Worm (Caenorhabditis elegans): ENCODE data around the gene F07B10.7.

The F07B10.7 gene

ce11 chrV:11254980-11255379 is 5.5 kb downstream of the F07B10.7 start, which contains the start of gene srsx-31:
TSS of gene srsx-31 (minus strand) at chrV:11255080.
- TF ChIP-seq tbx-37 (GFP tag; conservative IDR thresholded peaks at IDR 0.05), result no peak
- no peak for TF ChIP-seq sea-1 (GFP tag; conservative IDR thresholded peaks at IDR 0.05)
- no peak for TF ChIP-seq F13C5.2 (tag; optimal IDR thresholded peaks at IDR 0.05)
- TF ChIP-seq ama-1 (optimal IDR thresholded peaks at IDR 0.05), result no peak
- no peak for TF ChIP-seq ceh-13 (GFP tag; optimal IDR thresholded peaks at IDR 0.05)
- TF ChIP-seq tbx-11 (GFP tag; IDR thresholded peaks at IDR 0.05), result no peak
- no peak for TF ChIP-seq hnd-1 (tag; optimal IDR thresholded peaks at IDR 0.05)
- TF ChIP-seq hmbx-1 (tag; optimal IDR thresholded peaks at IDR 0.05), result no peak
- no peak for TF ChIP-seq ceh-36 (tag; optimal IDR thresholded peaks at IDR 0.05)
- TF ChIP-seq scrt-1 (GFP tag; IDR thresholded peaks at IDR 0.05), result no peak
- TF ChIP-seq flt-1 (GFP tag; IDR thresholded peaks at IDR 0.05), result no peak
- TF ChIP-seq hmg-4 (GFP tag; optimal IDR thresholded peaks at IDR 0.05), result no peak
- no peak for TF ChIP-seq aly-1 (tag; optimal IDR thresholded peaks at IDR 0.05)
- no peak for TF ChIP-seq ets-7 (tag; optimal IDR thresholded peaks at IDR 0.05)
- no peak for TF ChIP-seq pes-1 (GFP tag; IDR thresholded peaks at IDR 0.05)

DNA sequence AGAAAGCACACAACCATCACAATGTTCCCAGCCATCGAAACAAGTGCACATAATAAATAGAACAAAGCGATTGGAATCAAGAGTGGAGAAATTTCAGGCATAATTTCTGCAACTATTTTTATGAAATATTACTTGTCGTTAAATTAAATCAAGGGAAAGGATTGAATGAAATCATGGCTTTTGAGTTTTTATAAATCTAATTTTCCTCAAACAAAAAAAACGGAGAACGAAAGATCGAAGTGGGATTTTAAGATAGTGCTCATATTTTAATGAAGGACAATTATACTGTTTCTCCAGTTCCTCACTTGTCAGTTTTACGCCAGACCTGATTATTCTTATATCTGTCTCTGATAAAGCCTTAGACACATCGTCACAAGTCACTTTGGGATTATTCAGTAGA is 8.1 kb downstream of the F07B10.7 start, which contains the start of gene srsx-33:
Gene srsx-33 (minus strand): TSS at position 101 of the 400 bp plus-strand sequence.
- TF ChIP-seq ama-1 (optimal IDR thresholded peaks at IDR 0.05) (no peak), hnd-1 (tag; optimal IDR thresholded peaks at IDR 0.05) (no peak), tra-4 (tag; optimal IDR thresholded peaks at IDR 0.05) (no peak), tbx-11 (GFP tag; IDR thresholded peaks at IDR 0.05) (no peak)

DNA sequence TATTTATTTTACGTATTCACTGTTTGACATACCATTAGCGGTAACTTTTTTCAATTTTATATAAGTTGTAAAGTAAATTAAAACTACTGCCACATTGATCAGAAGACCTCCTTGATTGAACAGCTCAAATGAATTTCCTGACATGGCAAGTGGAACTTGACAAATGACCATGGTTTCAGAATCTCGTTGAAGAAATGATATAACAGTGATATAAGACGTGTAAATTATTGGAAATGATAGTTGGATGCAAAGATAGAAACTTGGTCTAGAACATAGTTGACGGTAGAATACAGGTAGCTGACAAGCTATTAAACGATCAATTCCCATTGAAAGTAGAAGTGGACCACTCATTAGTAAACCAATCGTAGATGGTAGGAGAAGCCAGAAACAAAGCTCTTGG is 8.7 kb downstream of the F07B10.7 start:
- no peak for TF ChIP-seq ets-7 (tag; optimal IDR thresholded peaks at IDR 0.05)
- TF ChIP-seq pes-1 (GFP tag; IDR thresholded peaks at IDR 0.05), result no peak
- TF ChIP-seq hnd-1 (tag; optimal IDR thresholded peaks at IDR 0.05), result no peak
- no peak for TF ChIP-seq F13C5.2 (tag; optimal IDR thresholded peaks at IDR 0.05)
- TF ChIP-seq hmbx-1 (tag; optimal IDR thresholded peaks at IDR 0.05), result no peak
- TF ChIP-seq tra-4 (tag; optimal IDR thresholded peaks at IDR 0.05), result no peak
- no peak for TF ChIP-seq B0310.2 (tag; optimal IDR thresholded peaks at IDR 0.05)
- TF ChIP-seq tbx-37 (GFP tag; conservative IDR thresholded peaks at IDR 0.05), result no peak
- TF ChIP-seq flt-1 (GFP tag; IDR thresholded peaks at IDR 0.05), result no peak
- TF ChIP-seq scrt-1 (GFP tag; IDR thresholded peaks at IDR 0.05), result no peak
- no peak for TF ChIP-seq tbx-11 (GFP tag; IDR thresholded peaks at IDR 0.05)
- no peak for TF ChIP-seq ama-1 (optimal IDR thresholded peaks at IDR 0.05)
- no peak for TF ChIP-seq aly-1 (tag; optimal IDR thresholded peaks at IDR 0.05)

ce11 chrV:11250735-11251134 is 9.8 kb downstream of the F07B10.7 start, which contains the start of gene T19B10.12:
TSS of gene T19B10.12 (plus strand) at chrV:11251035.
- TF ChIP-seq ceh-13 (GFP tag; optimal IDR thresholded peaks at IDR 0.05) (no peak), B0310.2 (tag; optimal IDR thresholded peaks at IDR 0.05) (no peak), hmbx-1 (tag; optimal IDR thresholded peaks at IDR 0.05) (no peak), hnd-1 (tag; optimal IDR thresholded peaks at IDR 0.05) (no peak), tbx-11 (GFP tag; IDR thresholded peaks at IDR 0.05) (no peak), ama-1 (optimal IDR thresholded peaks at IDR 0.05) (no peak), F13C5.2 (tag; optimal IDR thresholded peaks at IDR 0.05) (no peak), aly-1 (tag; optimal IDR thresholded peaks at IDR 0.05) (no peak), flt-1 (GFP tag; IDR thresholded peaks at IDR 0.05) (no peak), hmg-4 (GFP tag; optimal IDR thresholded peaks at IDR 0.05) (no peak), ceh-36 (tag; optimal IDR thresholded peaks at IDR 0.05) (no peak), scrt-1 (GFP tag; IDR thresholded peaks at IDR 0.05) (no peak), tra-4 (tag; optimal IDR thresholded peaks at IDR 0.05) (no peak)

DNA sequence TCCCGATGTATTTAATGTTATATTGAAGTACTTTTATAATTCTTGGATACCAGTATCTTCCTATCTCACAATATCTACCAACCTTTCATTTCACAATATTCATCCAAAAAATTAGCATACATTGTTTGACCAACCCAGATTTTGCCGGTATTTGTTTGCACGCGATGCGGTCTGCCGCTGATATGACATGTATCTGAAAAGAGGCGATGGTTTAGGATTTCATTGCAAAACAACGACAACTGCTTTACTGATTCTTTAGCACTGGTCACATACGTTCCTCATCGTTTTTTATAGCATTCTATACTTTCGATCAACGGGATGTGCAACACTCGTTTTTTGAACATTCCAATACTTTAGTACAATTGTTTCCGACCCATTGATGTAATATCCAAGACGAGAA is 12.7 kb downstream of the F07B10.7 start, which contains the start of gene mam-4:
Gene mam-4 (plus strand): TSS at position 301 of the 400 bp plus-strand sequence.
- TF ChIP-seq tra-4 (tag; optimal IDR thresholded peaks at IDR 0.05) (no peak), tbx-11 (GFP tag; IDR thresholded peaks at IDR 0.05) (no peak), hnd-1 (tag; optimal IDR thresholded peaks at IDR 0.05) (no peak), ama-1 (optimal IDR thresholded peaks at IDR 0.05) (no peak), B0310.2 (tag; optimal IDR thresholded peaks at IDR 0.05) (no peak), hmbx-1 (tag; optimal IDR thresholded peaks at IDR 0.05) (no peak), ceh-36 (tag; optimal IDR thresholded peaks at IDR 0.05) (no peak), F13C5.2 (tag; optimal IDR thresholded peaks at IDR 0.05) (no peak), sea-1 (GFP tag; conservative IDR thresholded peaks at IDR 0.05) (no peak), hmg-4 (GFP tag; optimal IDR thresholded peaks at IDR 0.05) (no peak)

ce11 chrV:11245029-11245428 is 15.5 kb downstream of the F07B10.7 start:
- no peak for TF ChIP-seq ceh-36 (tag; optimal IDR thresholded peaks at IDR 0.05)

- TF ChIP-seq F13C5.2 (tag; optimal IDR thresholded peaks at IDR 0.05) (no peak), ama-1 (optimal IDR thresholded peaks at IDR 0.05) (no peak), flt-1 (GFP tag; IDR thresholded peaks at IDR 0.05) (no peak), scrt-1 (GFP tag; IDR thresholded peaks at IDR 0.05) (no peak), tbx-11 (GFP tag; IDR thresholded peaks at IDR 0.05) (no peak), sea-1 (GFP tag; conservative IDR thresholded peaks at IDR 0.05) (no peak), tra-4 (tag; optimal IDR thresholded peaks at IDR 0.05) (no peak)
Measured at ce11 chrV:11244539-11244938, 16.0 kb downstream of the F07B10.7 start, which contains the start of gene mxl-1. TSS of gene mxl-1 (plus strand) at chrV:11244839.

DNA sequence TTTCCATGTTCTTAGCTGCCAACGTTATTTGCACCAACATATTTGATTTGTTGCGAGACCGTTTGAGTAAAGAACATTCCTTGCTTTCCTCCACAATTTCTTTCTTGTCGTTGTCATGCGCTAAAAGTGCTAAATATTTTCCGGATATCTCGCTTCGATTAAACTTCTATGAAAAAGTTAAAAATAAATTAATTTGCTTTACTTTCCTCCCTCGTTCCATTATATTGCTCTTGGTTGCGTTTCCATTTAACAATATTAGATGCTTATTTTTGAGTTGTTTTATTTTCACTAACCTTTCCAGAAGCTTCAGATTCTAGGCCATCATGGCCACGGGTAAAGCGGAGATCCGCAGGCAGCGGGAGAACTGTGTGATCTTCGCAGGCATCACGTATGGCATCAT is 18.9 kb downstream of the F07B10.7 start, which contains the start of gene pgap-1:
Gene pgap-1 (plus strand): TSS at position 301 of the 400 bp plus-strand sequence.
- TF ChIP-seq ama-1 (optimal IDR thresholded peaks at IDR 0.05) (no peak), tbx-37 (GFP tag; conservative IDR thresholded peaks at IDR 0.05) (no peak)
